Worm (Caenorhabditis elegans) whole organism, mixed stage, embryonic: ENCODE data around the gene C31H1.2.

Experiments
- M03D4.4 ChIP-seq: sonication (generic microtip); optimal IDR thresholded peaks from 2 replicates; lab custom pipeline; 2017; ENCODE audit warnings: mild to moderate bottlenecking, missing genetic modification characterization, missing compliant biosample characterization
- bed-3 ChIP-seq: fragments of 200-800 bp; sonication (Bioruptor generic); optimal IDR thresholded peaks from 3 replicates; lab custom pipeline; 2018; ENCODE audit warnings: mild to moderate bottlenecking, missing genetic modification characterization, moderate library complexity, missing compliant biosample characterization
- blmp-1 ChIP-seq: fragments of 150-350 bp; optimal IDR thresholded peaks from 2 replicates; lab custom pipeline; 2014; ENCODE audit warnings: missing biosample characterization, missing genetic modification characterization
- ceh-39 ChIP-seq: fragments of 150-350 bp; optimal IDR thresholded peaks from 2 replicates; lab custom pipeline; 2014; ENCODE audit warnings: missing biosample characterization, missing genetic modification characterization
- ceh-43 ChIP-seq: fragments of 200-800 bp; sonication (Bioruptor generic); optimal IDR thresholded peaks from 2 replicates; lab custom pipeline; 2018; ENCODE audit warnings: mild to moderate bottlenecking, missing genetic modification characterization, moderate library complexity, missing compliant biosample characterization
- ceh-83 ChIP-seq: fragments of 200-800 bp; sonication (Bioruptor generic); optimal IDR thresholded peaks from 2 replicates; lab custom pipeline; 2018; ENCODE audit warnings: mild to moderate bottlenecking, missing genetic modification characterization, missing compliant biosample characterization
- ces-1 ChIP-seq: fragments of 150-350 bp; optimal IDR thresholded peaks from 2 replicates; lab custom pipeline; 2014; ENCODE audit warnings: missing biosample characterization, missing genetic modification reagents, missing genetic modification characterization
- cnd-1 ChIP-seq: fragments of 200-800 bp; sonication (Bioruptor generic); optimal IDR thresholded peaks from 2 replicates; lab custom pipeline; 2018; ENCODE audit warnings: mild to moderate bottlenecking, missing genetic modification characterization, missing compliant biosample characterization
- drap-1 ChIP-seq: fragments of 200-800 bp; sonication (Bioruptor generic); optimal IDR thresholded peaks from 3 replicates; lab custom pipeline; 2018; ENCODE audit warnings: mild to moderate bottlenecking, missing genetic modification characterization, missing compliant biosample characterization
- elt-1 ChIP-seq: sonication (generic microtip); optimal IDR thresholded peaks from 2 replicates; lab custom pipeline; 2017; ENCODE audit warnings: missing genetic modification characterization, mild to moderate bottlenecking, missing compliant biosample characterization, antibody characterized with exemption, moderate library complexity, borderline replicate concordance; ENCODE audit not compliant: insufficient read depth
- elt-3 ChIP-seq: fragments of 150-350 bp; optimal IDR thresholded peaks from 2 replicates; lab custom pipeline; 2014; ENCODE audit warnings: missing biosample characterization, missing genetic modification characterization
- flh-1 ChIP-seq: fragments of 200-800 bp; sonication (Bioruptor generic); optimal IDR thresholded peaks from 2 replicates; lab custom pipeline; 2018; ENCODE audit warnings: mild to moderate bottlenecking, missing genetic modification characterization, moderate library complexity, missing compliant biosample characterization
- hlh-1 ChIP-seq: fragments of 150-350 bp; optimal IDR thresholded peaks from 2 replicates; lab custom pipeline; 2014; ENCODE audit warnings: missing biosample characterization, missing genetic modification reagents, missing genetic modification characterization
- lin-13 ChIP-seq: fragments of 150-350 bp; optimal IDR thresholded peaks from 2 replicates; lab custom pipeline; 2014; ENCODE audit warnings: missing biosample characterization, missing genetic modification characterization
- lin-32 ChIP-seq: fragments of 200-800 bp; sonication (Bioruptor generic); optimal IDR thresholded peaks from 2 replicates; lab custom pipeline; 2018; ENCODE audit warnings: mild to moderate bottlenecking, missing genetic modification characterization, missing compliant biosample characterization
- lsy-2 ChIP-seq: fragments of 150-350 bp; optimal IDR thresholded peaks from 2 replicates; lab custom pipeline; 2014; ENCODE audit warnings: missing biosample characterization, missing genetic modification characterization
- mab-5 ChIP-seq: fragments of 150-350 bp; optimal IDR thresholded peaks from 2 replicates; lab custom pipeline; 2014; ENCODE audit warnings: missing biosample characterization, missing genetic modification characterization
- mep-1 ChIP-seq: fragments of 150-350 bp; optimal IDR thresholded peaks from 2 replicates; lab custom pipeline; 2017; ENCODE audit warnings: missing biosample characterization, missing genetic modification reagents, missing genetic modification characterization, inconsistent platforms
- mls-2 ChIP-seq: sonication (generic microtip); optimal IDR thresholded peaks from 2 replicates; lab custom pipeline; 2016; ENCODE audit warnings: mild to moderate bottlenecking, missing genetic modification characterization, moderate library complexity, missing compliant biosample characterization
- nhr-2 ChIP-seq: fragments of 150-350 bp; optimal IDR thresholded peaks from 2 replicates; lab custom pipeline; 2014; ENCODE audit warnings: missing biosample characterization, missing genetic modification characterization
- nhr-237 ChIP-seq: fragments of 150-350 bp; optimal IDR thresholded peaks from 2 replicates; lab custom pipeline; 2014; ENCODE audit warnings: missing biosample characterization, missing genetic modification characterization
- nhr-28 ChIP-seq: fragments of 150-350 bp; optimal IDR thresholded peaks from 2 replicates; lab custom pipeline; 2014; ENCODE audit warnings: missing biosample characterization, missing genetic modification characterization
- nhr-76 ChIP-seq: sonication (generic microtip); optimal IDR thresholded peaks from 2 replicates; lab custom pipeline; 2017; ENCODE audit warnings: missing biosample characterization, missing genetic modification characterization
- pha-4 ChIP-seq: fragments of 150-350 bp; optimal IDR thresholded peaks from 2 replicates; lab custom pipeline; 2018; ENCODE audit warnings: missing biosample characterization, missing genetic modification reagents, missing genetic modification characterization
- snpc-4 ChIP-seq: fragments of 150-350 bp; optimal IDR thresholded peaks from 2 replicates; lab custom pipeline; 2014; ENCODE audit warnings: missing biosample characterization, missing genetic modification characterization
- sptf-1 ChIP-seq: sonication (generic microtip); optimal IDR thresholded peaks from 2 replicates; lab custom pipeline; 2017; ENCODE audit warnings: mild to moderate bottlenecking, missing genetic modification characterization, moderate library complexity, missing compliant biosample characterization
- tbx-8 ChIP-seq: fragments of 200-800 bp; sonication (Bioruptor generic); optimal IDR thresholded peaks from 2 replicates; lab custom pipeline; 2018; ENCODE audit warnings: mild to moderate bottlenecking, missing genetic modification characterization, moderate library complexity, missing compliant biosample characterization
- unc-120 ChIP-seq: sonication (generic microtip); optimal IDR thresholded peaks from 2 replicates; lab custom pipeline; 2017; ENCODE audit warnings: missing genetic modification characterization, missing compliant biosample characterization; ENCODE audit not compliant: poor library complexity, severe bottlenecking
- unc-39 ChIP-seq: fragments of 150-350 bp; optimal IDR thresholded peaks from 2 replicates; lab custom pipeline; 2014; ENCODE audit warnings: missing biosample characterization, missing genetic modification characterization
- unc-62 ChIP-seq: fragments of 150-350 bp; optimal IDR thresholded peaks from 2 replicates; lab custom pipeline; 2014; ENCODE audit warnings: missing biosample characterization, missing genetic modification reagents, missing genetic modification characterization
- zip-8 ChIP-seq: fragments of 150-350 bp; optimal IDR thresholded peaks from 2 replicates; lab custom pipeline; 2014; ENCODE audit warnings: missing biosample characterization, missing genetic modification characterization
- ztf-11 ChIP-seq: fragments of 150-350 bp; optimal IDR thresholded peaks from 2 replicates; lab custom pipeline; 2014; ENCODE audit warnings: missing biosample characterization, missing genetic modification characterization

Gene C31H1.2

DNA sequence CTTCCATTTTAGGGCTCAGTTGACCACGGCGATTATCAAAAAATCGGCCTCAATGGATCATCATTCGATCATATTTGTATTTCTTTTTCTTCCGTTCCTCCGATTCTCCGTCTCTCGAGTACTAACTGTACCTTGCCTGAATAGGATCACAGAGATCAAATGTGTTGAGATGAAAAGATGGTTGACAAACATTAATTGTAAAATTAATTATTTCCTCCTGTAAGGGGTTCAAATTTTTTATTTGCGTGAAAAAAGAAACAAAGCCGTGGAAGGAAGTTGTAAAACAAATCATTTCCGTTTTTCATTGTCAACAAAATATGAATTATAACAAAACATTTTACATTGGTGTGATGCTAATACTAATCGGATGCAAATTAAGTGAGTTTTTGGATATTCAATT lies at the start of gene C31H1.2:
Gene C31H1.2 (plus strand): TSS at position 301 of the 400 bp plus-strand sequence.
- TF ChIP-seq elt-1 (no peak), mab-5 (tag; lab: Kevin White, UChicago) (no peak), unc-62 (GFP tag; lab: Kevin White, UChicago) (no peak), lin-13 (tag; lab: Kevin White, UChicago) (no peak), nhr-237 (tag; lab: Kevin White, UChicago) (no peak), hlh-1 (tag; lab: Kevin White, UChicago) (no peak), mep-1 (no peak), elt-3 (tag; lab: Kevin White, UChicago) (no peak), zip-8 (tag; lab: Kevin White, UChicago) (no peak)

DNA sequence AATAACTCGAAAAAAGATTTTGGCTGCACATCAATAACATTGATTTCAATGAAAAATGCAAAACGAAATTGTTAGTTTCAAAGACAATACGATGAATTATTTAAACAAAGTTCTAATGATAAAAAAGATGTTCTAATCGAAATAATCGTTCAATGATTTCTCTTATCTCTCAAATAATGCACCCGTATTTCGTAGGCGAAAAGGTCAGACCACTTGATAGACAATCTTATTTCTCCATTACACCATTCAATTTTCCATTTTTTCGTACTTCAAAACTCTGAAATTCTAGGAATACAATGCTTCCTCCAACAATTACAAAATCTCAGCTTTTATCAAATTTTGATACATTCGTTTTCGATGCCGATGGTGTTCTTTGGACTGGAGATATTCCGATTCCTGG lies 47.0 kb upstream of the C31H1.2 start, which contains the start of gene C45E5.1:
Gene C45E5.1 (plus strand): TSS at position 290 of the 400 bp plus-strand sequence.
- TF ChIP-seq nhr-2 (tag; lab: Kevin White, UChicago) (no peak), bed-3 (GFP tag; lab: Kevin White, UChicago) (no peak), mab-5 (tag; lab: Kevin White, UChicago) (no peak), elt-3 (tag; lab: Kevin White, UChicago) (no peak), lin-32 (no peak), hlh-1 (tag; lab: Kevin White, UChicago) (no peak), elt-1 (no peak), nhr-28 (tag; lab: Kevin White, UChicago) (no peak), unc-39 (tag; lab: Kevin White, UChicago) (no peak), ceh-83 (GFP tag; lab: Kevin White, UChicago) (no peak), mls-2 (tag; lab: Kevin White, UChicago) (no peak), sptf-1 (tag; lab: Kevin White, UChicago) (no peak), drap-1 (GFP tag; lab: Kevin White, UChicago) (no peak), mep-1 (no peak), ceh-43 (no peak), tbx-8 (GFP tag; lab: Kevin White, UChicago) (no peak), blmp-1 (tag; lab: Kevin White, UChicago) (no peak), ztf-11 (tag; lab: Kevin White, UChicago) (no peak), zip-8 (tag; lab: Kevin White, UChicago) (no peak)

DNA sequence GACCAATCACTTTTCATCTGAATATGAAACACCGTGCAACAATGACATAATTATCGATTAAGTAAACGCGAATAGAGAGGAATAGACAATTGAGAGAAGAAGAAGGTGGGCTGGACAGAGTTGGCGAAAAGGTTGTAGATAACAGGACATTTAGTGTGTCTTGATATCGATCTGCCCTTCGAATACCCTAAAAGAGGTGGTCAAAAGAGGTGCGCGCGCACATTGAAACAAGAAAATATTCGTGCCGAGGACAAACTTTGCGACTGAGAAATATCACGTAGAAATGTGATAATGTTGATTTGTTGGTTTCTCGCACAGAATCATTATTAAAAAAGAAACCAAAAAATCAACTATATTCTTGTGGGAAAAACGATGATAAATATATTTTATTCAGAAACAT lies 41.2 kb upstream of the C31H1.2 start:
- TF ChIP-seq elt-3 (tag; lab: Kevin White, UChicago) (no peak), ces-1 (GFP tag; lab: Kevin White, UChicago) (no peak), elt-1 (no peak), nhr-2 (tag; lab: Kevin White, UChicago) (no peak), blmp-1 (tag; lab: Kevin White, UChicago) (no peak), ceh-43 (no peak), cnd-1 (tag; lab: Kevin White, UChicago) (no peak), lsy-2 (tag; lab: Kevin White, UChicago) (no peak), mls-2 (tag; lab: Kevin White, UChicago) (no peak), ztf-11 (tag; lab: Kevin White, UChicago) (no peak), M03D4.4 (tag; lab: Kevin White, UChicago) (no peak), hlh-1 (tag; lab: Kevin White, UChicago) (no peak), nhr-237 (tag; lab: Kevin White, UChicago) (no peak), bed-3 (GFP tag; lab: Kevin White, UChicago) (no peak), mab-5 (tag; lab: Kevin White, UChicago) (no peak)

DNA sequence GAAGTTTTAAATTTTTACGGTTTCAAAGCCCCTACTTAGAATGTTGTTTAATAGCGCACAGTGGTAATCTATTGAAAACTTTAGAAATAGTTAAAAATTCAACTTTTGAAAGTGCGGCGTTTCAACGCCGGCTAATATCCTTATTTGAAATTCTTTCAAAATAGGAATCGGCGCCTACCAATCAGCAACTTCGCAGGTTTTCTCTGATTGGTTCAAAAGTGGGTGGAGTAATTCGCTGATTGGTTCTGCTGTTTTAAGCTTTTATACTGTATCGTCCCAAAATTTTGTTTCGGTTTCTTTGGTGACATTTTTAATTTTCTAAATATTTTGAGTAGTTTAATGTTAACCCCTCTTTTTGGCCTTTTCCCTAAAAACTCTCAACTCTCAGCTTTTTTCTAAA lies 39.1 kb upstream of the C31H1.2 start:
- no peak for TF ChIP-seq ceh-39 (tag; lab: Kevin White, UChicago)
- no peak for TF ChIP-seq unc-62 (GFP tag; lab: Kevin White, UChicago)
- TF ChIP-seq nhr-28 (tag; lab: Kevin White, UChicago): no peak
- TF ChIP-seq lin-32: no peak
- no peak for TF ChIP-seq blmp-1 (tag; lab: Kevin White, UChicago)
- no peak for TF ChIP-seq elt-3 (tag; lab: Kevin White, UChicago)
- TF ChIP-seq nhr-76 (tag; lab: Kevin White, UChicago): no peak
- TF ChIP-seq mab-5 (tag; lab: Kevin White, UChicago): no peak
- no peak for TF ChIP-seq unc-120
- no peak for TF ChIP-seq unc-39 (tag; lab: Kevin White, UChicago)
- TF ChIP-seq cnd-1 (tag; lab: Kevin White, UChicago): no peak
- no peak for TF ChIP-seq pha-4 (tag; lab: Kevin White, UChicago)
- TF ChIP-seq nhr-2 (tag; lab: Kevin White, UChicago): no peak

DNA sequence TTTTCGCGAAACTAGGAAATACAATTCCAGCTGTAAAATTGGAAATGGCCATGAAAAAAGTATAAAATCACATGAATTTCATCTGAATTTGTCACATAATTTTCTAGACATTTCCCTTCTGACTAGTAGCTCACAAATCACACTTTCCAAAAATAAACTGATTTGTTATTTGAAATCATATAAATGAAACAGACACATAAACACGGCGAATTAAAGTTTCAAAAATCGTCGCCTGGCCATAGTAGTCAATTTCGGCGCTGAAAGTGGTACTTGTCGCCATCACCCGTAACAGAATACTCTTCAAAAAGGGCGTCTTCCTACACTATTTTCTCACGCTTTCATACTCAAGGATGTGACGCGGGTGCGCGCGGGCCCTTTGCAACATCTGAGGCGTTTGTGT lies 38.4 kb upstream of the C31H1.2 start:
- TF ChIP-seq hlh-1 (tag; lab: Kevin White, UChicago) (no peak), ces-1 (GFP tag; lab: Kevin White, UChicago) (no peak), lin-32 (no peak), elt-1 (no peak), blmp-1 (tag; lab: Kevin White, UChicago) (no peak), lsy-2 (tag; lab: Kevin White, UChicago) (no peak), unc-62 (GFP tag; lab: Kevin White, UChicago) (no peak), ceh-43 (no peak), M03D4.4 (tag; lab: Kevin White, UChicago) (no peak), nhr-28 (tag; lab: Kevin White, UChicago) (no peak), tbx-8 (GFP tag; lab: Kevin White, UChicago) (no peak), mls-2 (tag; lab: Kevin White, UChicago) (no peak), flh-1 (GFP tag; lab: Kevin White, UChicago) (no peak), ceh-83 (GFP tag; lab: Kevin White, UChicago) (no peak), nhr-76 (tag; lab: Kevin White, UChicago) (no peak), snpc-4 (tag; lab: Kevin White, UChicago) (no peak), elt-3 (tag; lab: Kevin White, UChicago) (no peak), nhr-237 (tag; lab: Kevin White, UChicago) (no peak)
